Worm (Caenorhabditis elegans): ENCODE results near the gene F35E8.10.

Gene F35E8.10

ce11 chrV:15928325-15928724 lies 8.2 kb upstream of the F35E8.10 start, which contains the start of gene pzf-1:
Gene pzf-1, minus strand, starts transcription at chrV:15928425.
- TF ChIP-seq spr-1 (tag; optimal IDR thresholded peaks at IDR 0.05), result no peak
- no peak for TF ChIP-seq dve-1 (tag; optimal IDR thresholded peaks at IDR 0.05; ENCODE audit: insufficient read depth)

DNA sequence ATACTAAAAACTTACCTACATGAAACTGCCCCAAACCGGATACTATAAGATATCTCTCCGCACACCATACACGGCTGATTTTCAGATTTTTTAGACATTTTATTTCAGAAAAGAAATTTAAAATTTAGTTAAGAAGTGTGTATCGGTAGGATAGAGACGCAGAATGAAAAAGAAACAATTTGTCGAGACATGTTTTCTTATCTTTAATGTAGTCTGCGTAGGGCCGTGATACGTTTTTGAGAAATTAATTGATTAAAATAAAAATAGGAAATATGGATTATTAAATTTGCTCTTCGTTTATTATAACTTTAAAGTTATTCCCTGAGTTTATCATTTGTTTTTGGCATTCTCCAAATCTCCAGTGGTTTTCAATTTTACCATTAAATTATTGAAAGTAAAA lies 4.1 kb upstream of the F35E8.10 start, which contains the start of gene nhr-108:
Gene nhr-108, minus strand, starts transcription at position 166 of the 400 bp plus-strand sequence.
- TF ChIP-seq nhr-28 (tag; optimal IDR thresholded peaks at IDR 0.05) (peak; percentile 87), daf-16 (GFP tag; optimal IDR thresholded peaks at IDR 0.05) (no peak), daf-16 (tag; optimal IDR thresholded peaks at IDR 0.05) (peak; percentile 39), vab-7 (GFP tag; IDR thresholded peaks at IDR 0.05) (no peak), ctbp-1 (GFP tag; IDR thresholded peaks at IDR 0.05) (no peak), nhr-77 (tag; optimal IDR thresholded peaks at IDR 0.05) (peak; percentile 68)

- TF ChIP-seq ceh-44 (GFP tag; IDR thresholded peaks at IDR 0.05) (no peak), lin-38 (GFP tag; IDR thresholded peaks at IDR 0.05) (no peak), sdz-12 (GFP tag; optimal IDR thresholded peaks at IDR 0.05) (no peak), pha-4 (GFP tag; IDR thresholded peaks at IDR 0.05) (no peak), pha-4 (tag; optimal IDR thresholded peaks at IDR 0.05) (no peak), zip-2 (tag; optimal IDR thresholded peaks at IDR 0.05) (no peak), Y105C5A.15 (GFP tag; IDR thresholded peaks at IDR 0.05) (no peak), F10B5.3 (tag; optimal IDR thresholded peaks at IDR 0.05) (no peak), ces-1 (GFP tag; optimal IDR thresholded peaks at IDR 0.05) (no peak), tra-1 (GFP tag; IDR thresholded peaks at IDR 0.05) (no peak), Y48G9A.11 (GFP tag; IDR thresholded peaks at IDR 0.05) (no peak), saeg-2 (GFP tag; IDR thresholded peaks at IDR 0.05) (no peak), F37D6.2 (tag; optimal IDR thresholded peaks at IDR 0.05) (no peak), madf-5 (GFP tag; IDR thresholded peaks at IDR 0.05) (no peak), skn-1 (tag; optimal IDR thresholded peaks at IDR 0.05) (no peak), ZK337.2 (GFP tag; IDR thresholded peaks at IDR 0.05) (no peak)
These were observed 2.8 kb upstream of the F35E8.10 start, which contains the start of gene F35E8.13 for ce11 chrV:15922979-15923378. Gene F35E8.13, plus strand, starts transcription at chrV:15923279.

DNA sequence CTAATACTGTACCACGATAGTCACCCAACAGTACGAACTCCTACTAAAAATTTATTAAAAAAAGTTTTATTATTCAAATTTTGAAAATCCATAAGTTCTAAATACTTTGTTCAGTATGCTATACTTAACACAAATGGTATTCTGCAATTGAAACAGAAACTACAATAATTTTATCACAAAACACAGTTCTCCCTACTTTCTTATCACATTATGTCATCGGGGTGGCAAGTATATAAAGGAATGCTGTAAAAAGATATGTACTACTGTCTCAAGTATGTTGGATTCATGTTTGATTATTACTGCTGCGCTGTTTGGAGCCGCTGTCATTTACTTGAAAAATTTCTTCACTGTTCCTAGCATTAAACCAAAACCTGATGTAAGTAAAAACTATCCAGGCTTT lies 929 bp upstream of the F35E8.10 start, which contains the start of gene cdr-1:
Gene cdr-1, plus strand, starts transcription at position 208 of the 400 bp plus-strand sequence.
- peak; percentile 93 for TF ChIP-seq nhr-28 (tag; optimal IDR thresholded peaks at IDR 0.05)
- TF ChIP-seq unc-62 (GFP tag; optimal IDR thresholded peaks at IDR 0.05 in 1 of 2), result peak in 1 of 2 experiments; percentile 36
- no peak for TF ChIP-seq unc-62 (tag; optimal IDR thresholded peaks at IDR 0.05)
- TF ChIP-seq nhr-10 (tag; optimal IDR thresholded peaks at IDR 0.05), result no peak
- peak; percentile 39 for TF ChIP-seq pqm-1 (tag; optimal IDR thresholded peaks at IDR 0.05)

ce11 chrV:15917458-15917857 lies 2.7 kb downstream of the F35E8.10 start, which contains the start of gene F35E8.9:
Gene F35E8.9, minus strand, starts transcription at chrV:15917558.
- TF ChIP-seq arid-1 (GFP tag; conservative IDR thresholded peaks at IDR 0.05) (no peak), ZK337.2 (GFP tag; IDR thresholded peaks at IDR 0.05) (no peak), mep-1 (tag; optimal IDR thresholded peaks at IDR 0.05) (no peak), nhr-25 (tag; optimal IDR thresholded peaks at IDR 0.05; ENCODE audit: borderline replicate concordance, insufficient read depth) (no peak), nhr-10 (tag; optimal IDR thresholded peaks at IDR 0.05) (no peak), tag-97 (GFP tag; IDR thresholded peaks at IDR 0.05) (no peak), zip-11 (GFP tag; IDR thresholded peaks at IDR 0.05) (no peak), snpc-1.2 (GFP tag; IDR thresholded peaks at IDR 0.05) (no peak), ceh-28 (tag; optimal IDR thresholded peaks at IDR 0.05) (no peak)

All from whole organism, L4 larva.